Worm (Caenorhabditis elegans) whole organism, L4 larva: Measurements from ENCODE around the gene lnkn-1.

Experiments
- R02D3.7 ChIP-seq: fragments of 150-350 bp; sonication (generic microtip); optimal IDR thresholded peaks from 3 replicates; lab custom pipeline; 2014; ENCODE audit warnings: missing biosample characterization, missing genetic modification characterization
- dmd-6 ChIP-seq: fragments of 200-800 bp; sonication (Bioruptor generic); IDR thresholded peaks from 2 replicates; pipeline ENCODE4 v1.3.6; 2022; ENCODE audit warnings: missing genetic modification reagents, missing genetic modification characterization, missing compliant biosample characterization
- dve-1 ChIP-seq: sonication (generic microtip); optimal IDR thresholded peaks from 2 replicates; lab custom pipeline; 2017; ENCODE audit warnings: antibody characterized with exemption, mild to moderate bottlenecking, missing genetic modification characterization, missing compliant biosample characterization; ENCODE audit not compliant: insufficient read depth
- nhr-76 ChIP-seq: fragments of 150-350 bp; optimal IDR thresholded peaks from 2 replicates; lab custom pipeline; 2014; ENCODE audit warnings: missing biosample characterization, missing genetic modification characterization
- unc-130 ChIP-seq: sonication (generic microtip); optimal IDR thresholded peaks from 2 replicates; lab custom pipeline; 2016; ENCODE audit warnings: missing genetic modification reagents, missing genetic modification characterization, missing compliant biosample characterization
- unc-39 ChIP-seq: sonication (generic microtip); optimal IDR thresholded peaks from 2 replicates; lab custom pipeline; 2017; ENCODE audit warnings: missing biosample characterization, missing genetic modification characterization
- unc-62 ChIP-seq, 3 experiments: fragments of 150-350 bp in 1 of 3; sonication (generic microtip); optimal IDR thresholded peaks in 2 of 3; peaks in 1 of 3; 1 replicate in 1 of 3; 2 replicates in 2 of 3; lab custom pipeline; 2014 to 2017; ENCODE audit warnings: missing biosample characterization in 3 of 3, missing genetic modification characterization in 3 of 3, missing genetic modification reagents in 3 of 3, missing genotype in 1 of 3

ce11 chrIII:8894782-8895181, 4.8 kb downstream of the lnkn-1 start, which contains the start of gene asna-1:
- TF ChIP-seq dve-1 (tag; lab: Kevin White, UChicago) (no peak), nhr-76 (no peak), unc-130 (GFP tag; lab: Kevin White, UChicago) (no peak), unc-39 (tag; lab: Kevin White, UChicago) (no peak), dmd-6 (GFP tag; lab: Robert Waterston, UW) (no peak), unc-62 (GFP tag; optimal IDR thresholded peaks at IDR 0.05 in 1 of 2; lab: Kevin White, UChicago) (no peak), unc-62 (tag; optimal IDR thresholded peaks at IDR 0.05; lab: Kevin White, UChicago) (no peak), R02D3.7 (no peak)
